Worm (Caenorhabditis elegans): ENCODE data around the gene F17H10.2.

The F17H10.2 gene

DNA sequence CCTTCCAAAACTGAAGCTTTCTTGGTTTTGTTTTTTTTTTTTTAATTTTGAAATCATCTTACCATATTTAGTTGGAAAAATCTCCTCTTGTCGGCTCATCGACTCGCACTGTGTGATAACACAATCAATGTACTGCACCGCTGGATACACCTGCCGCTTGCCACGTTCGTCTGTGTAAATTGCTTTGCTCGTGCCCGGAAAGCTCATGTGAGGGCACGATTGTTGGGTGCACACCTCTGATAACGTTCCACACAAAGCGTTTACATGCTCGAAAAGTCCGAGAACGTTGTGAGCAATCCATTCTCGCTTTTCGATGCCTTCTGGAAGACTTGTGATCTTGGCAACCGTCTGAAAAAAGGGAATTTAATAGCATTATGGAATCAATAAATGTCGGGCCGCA, 40.9 kb downstream of the F17H10.2 start:
- no peak for TF ChIP-seq pha-2 (tag; optimal IDR thresholded peaks at IDR 0.05)
- no peak for TF ChIP-seq T23F11.4 (GFP tag; optimal IDR thresholded peaks at IDR 0.05)
- TF ChIP-seq unc-42 (tag; optimal IDR thresholded peaks at IDR 0.05), result no peak
- TF ChIP-seq pag-3 (tag; optimal IDR thresholded peaks at IDR 0.05; ENCODE audit: borderline replicate concordance), result no peak
- no peak for TF ChIP-seq unc-55 (GFP tag; optimal IDR thresholded peaks at IDR 0.05)
- no peak for TF ChIP-seq dve-1 (tag; optimal IDR thresholded peaks at IDR 0.05)
- no peak for TF ChIP-seq K02D7.2 (tag; optimal IDR thresholded peaks at IDR 0.05)
- TF ChIP-seq pax-1 (tag; optimal IDR thresholded peaks at IDR 0.05), result no peak
- no peak for TF ChIP-seq lim-6 (tag; optimal IDR thresholded peaks at IDR 0.05)
- TF ChIP-seq nhr-11 (tag; optimal IDR thresholded peaks at IDR 0.05), result no peak
- TF ChIP-seq pha-4 (tag; optimal IDR thresholded peaks at IDR 0.05), result no peak
- no peak for TF ChIP-seq hlh-8 (tag; optimal IDR thresholded peaks at IDR 0.05)
- TF ChIP-seq hlh-30 (tag; optimal IDR thresholded peaks at IDR 0.05; ENCODE audit: insufficient read depth), result no peak
- TF ChIP-seq lin-11 (tag; optimal IDR thresholded peaks at IDR 0.05), result no peak

ce11 chrX:13155730-13156129, 42.2 kb downstream of the F17H10.2 start:
- TF ChIP-seq pros-1 (tag; optimal IDR thresholded peaks at IDR 0.05), result peak; percentile 29
- no peak for TF ChIP-seq ceh-18 (tag; optimal IDR thresholded peaks at IDR 0.05)
- TF ChIP-seq syd-9 (tag; optimal IDR thresholded peaks at IDR 0.05), result no peak
- no peak for TF ChIP-seq elt-2 (tag; optimal IDR thresholded peaks at IDR 0.05)

ce11 chrX:13157112-13157768, 43.7 kb downstream of the F17H10.2 start:
- TF ChIP-seq Y22D7AL.16 (tag; optimal IDR thresholded peaks at IDR 0.05) (no peak), ahr-1 (tag; optimal IDR thresholded peaks at IDR 0.05) (no peak), tbx-2 (tag; optimal IDR thresholded peaks at IDR 0.05) (no peak), ets-4 (tag; optimal IDR thresholded peaks at IDR 0.05) (no peak), hlh-13 (GFP tag; optimal IDR thresholded peaks at IDR 0.05) (no peak), ttx-3 (tag; optimal IDR thresholded peaks at IDR 0.05) (no peak), hlh-15 (tag; optimal IDR thresholded peaks at IDR 0.05) (no peak), elt-4 (tag; optimal IDR thresholded peaks at IDR 0.05) (no peak), pax-1 (tag; optimal IDR thresholded peaks at IDR 0.05) (no peak), pha-4 (tag; optimal IDR thresholded peaks at IDR 0.05) (no peak), ztf-16 (tag; optimal IDR thresholded peaks at IDR 0.05) (no peak), hlh-6 (tag; optimal IDR thresholded peaks at IDR 0.05) (no peak), unc-42 (tag; optimal IDR thresholded peaks at IDR 0.05) (no peak), C08G9.2 (tag; optimal IDR thresholded peaks at IDR 0.05) (no peak), ceh-14 (tag; optimal IDR thresholded peaks at IDR 0.05) (no peak), hlh-30 (tag; optimal IDR thresholded peaks at IDR 0.05; ENCODE audit: insufficient read depth) (no peak), C38D4.7 (GFP tag; optimal IDR thresholded peaks at IDR 0.05) (no peak), fkh-10 (GFP tag; optimal IDR thresholded peaks at IDR 0.05) (no peak), odd-2 (tag; optimal IDR thresholded peaks at IDR 0.05) (no peak), che-1 (tag; optimal IDR thresholded peaks at IDR 0.05) (no peak)

DNA sequence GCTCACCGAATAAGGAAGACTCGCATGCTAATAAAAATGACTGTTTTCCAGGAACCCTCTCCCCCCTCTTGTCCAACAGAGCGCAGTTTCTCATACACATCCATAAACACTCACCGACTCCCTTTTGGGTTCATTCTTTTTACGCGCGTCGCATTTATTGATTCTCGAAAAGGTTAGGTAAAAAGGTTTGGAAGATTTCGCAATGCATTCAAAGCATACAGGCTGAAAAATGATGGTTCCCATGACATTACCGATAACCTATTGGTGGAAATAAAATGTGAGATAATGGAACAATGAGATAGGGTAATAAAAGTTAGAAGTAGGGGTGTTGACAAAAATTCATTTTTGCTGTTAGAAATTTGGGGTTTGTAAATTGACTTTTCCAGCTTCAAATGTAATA, 44.9 kb downstream of the F17H10.2 start:
- TF ChIP-seq unc-55 (GFP tag; optimal IDR thresholded peaks at IDR 0.05) (no peak), ceh-48 (tag; optimal IDR thresholded peaks at IDR 0.05) (peak; percentile 13), pag-3 (tag; optimal IDR thresholded peaks at IDR 0.05; ENCODE audit: borderline replicate concordance) (no peak), syd-9 (tag; optimal IDR thresholded peaks at IDR 0.05) (no peak), T23F11.4 (GFP tag; optimal IDR thresholded peaks at IDR 0.05) (no peak), K09A11.1 (tag; optimal IDR thresholded peaks at IDR 0.05; ENCODE audit: insufficient read depth) (no peak)

Data from whole organism, late embryonic.